1 fruit fly cellular context compared by ENCODE assay signal in the genomic region with DNA sequence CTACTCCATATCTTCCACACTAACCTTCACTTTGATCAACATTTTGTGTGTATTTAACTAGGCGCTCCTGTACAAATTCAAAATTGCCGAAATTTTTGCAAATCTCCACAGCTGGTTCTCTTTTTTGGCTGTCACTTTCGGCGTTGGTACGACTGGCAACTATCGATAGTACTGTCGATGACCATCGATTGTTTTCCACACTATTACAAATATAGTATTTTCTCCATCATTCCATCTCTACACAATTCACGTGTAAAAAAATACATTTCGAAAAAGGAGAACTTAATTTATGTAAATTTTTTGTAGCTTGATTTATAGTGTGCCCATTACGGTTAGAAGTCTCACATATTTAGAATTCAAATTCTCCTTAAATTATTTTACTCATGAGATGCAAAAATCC.
A peak's percentile ranks its signal among the peaks of the same experiment; 100 is the strongest.
TF ChIP-seq lines count a peak whose summit lies in the region.

A gene (minus strand): TSS at position 164 of the 400 bp plus-strand sequence.

TF ChIP-seq in whole organism, embryonic, 481 proteins besides CTCF, POLR2A, EP300 and RAD21 (continued from another document and continues in another):
- TF ChIP-seq CG6254 (GFP tag; optimal IDR thresholded peaks at IDR 0.05; lab: Kevin White, UChicago) (no peak), Tbp (GFP tag; optimal IDR thresholded peaks at IDR 0.05; lab: Kevin White, UChicago) (no peak), CG11456 (GFP tag; IDR thresholded peaks at IDR 0.05; lab: Robert Waterston, UW) (no peak), CrebB (tag; optimal IDR thresholded peaks at IDR 0.05; lab: Kevin White, UChicago) (no peak), caup (GFP tag; optimal IDR thresholded peaks at IDR 0.05; lab: Kevin White, UChicago; ENCODE audit: severe bottlenecking) (no peak), z (GFP tag; IDR thresholded peaks at IDR 0.05; lab: Robert Waterston, UW) (no peak), zen2 (GFP tag; IDR thresholded peaks at IDR 0.05; lab: Robert Waterston, UW; ENCODE audit: partially characterized antibody) (peak; percentile 81), sr (GFP tag; IDR thresholded peaks at IDR 0.05; lab: Robert Waterston, UW) (no peak), CG1647 (GFP tag; optimal IDR thresholded peaks at IDR 0.05; lab: Kevin White, UChicago) (no peak), Camta (GFP tag; optimal IDR thresholded peaks at IDR 0.05; lab: Kevin White, UChicago) (no peak), CG1529 (GFP tag; optimal IDR thresholded peaks at IDR 0.05; lab: Kevin White, UChicago) (no peak), CG3065 (GFP tag; optimal IDR thresholded peaks at IDR 0.05; lab: Kevin White, UChicago) (no peak), H15 (GFP tag; IDR thresholded peaks at IDR 0.05; lab: Robert Waterston, UW) (no peak), unpg (GFP tag; optimal IDR thresholded peaks at IDR 0.05; lab: Kevin White, UChicago) (no peak), H2.0 (GFP tag; IDR thresholded peaks at IDR 0.05; lab: Robert Waterston, UW) (no peak), CG11085 (GFP tag; IDR thresholded peaks at IDR 0.05; lab: Robert Waterston, UW) (no peak), en (GFP tag; optimal IDR thresholded peaks at IDR 0.05; lab: Kevin White, UChicago) (no peak), CG8765 (GFP tag; IDR thresholded peaks at IDR 0.05; lab: Robert Waterston, UW) (no peak), hkb (optimal IDR thresholded peaks at IDR 0.05; lab: Kevin White, UChicago) (no peak), hkb (GFP tag; IDR thresholded peaks at IDR 0.05; lab: Robert Waterston, UW) (no peak), CG12071 (GFP tag; optimal IDR thresholded peaks at IDR 0.05; lab: Kevin White, UChicago) (no peak), sim (GFP tag; IDR thresholded peaks at IDR 0.05; lab: Robert Waterston, UW) (no peak), CG17612 (GFP tag; IDR thresholded peaks at IDR 0.05; lab: Robert Waterston, UW) (no peak), CG15479 (GFP tag; optimal IDR thresholded peaks at IDR 0.05; lab: Kevin White, UChicago) (no peak), sens (GFP tag; lab: Kevin White, UChicago) (peak; percentile 83), tin (GFP tag; optimal IDR thresholded peaks at IDR 0.05; lab: Kevin White, UChicago) (no peak), CG12236 (GFP tag; optimal IDR thresholded peaks at IDR 0.05; lab: Kevin White, UChicago) (no peak), CG14965 (GFP tag; optimal IDR thresholded peaks at IDR 0.05; lab: Kevin White, UChicago; ENCODE audit: borderline replicate concordance) (no peak), yki (optimal IDR thresholded peaks at IDR 0.05; lab: Kevin White, UChicago) (no peak), CG4617 (GFP tag; optimal IDR thresholded peaks at IDR 0.05; lab: Kevin White, UChicago; ENCODE audit: borderline replicate concordance) (peak; percentile 29), CG10462 (GFP tag; optimal IDR thresholded peaks at IDR 0.05; lab: Kevin White, UChicago) (no peak), Spps (tag; optimal IDR thresholded peaks at IDR 0.05; lab: Kevin White, UChicago) (no peak), fu2 (GFP tag; optimal IDR thresholded peaks at IDR 0.05; lab: Kevin White, UChicago) (no peak), Hr51 (GFP tag; optimal IDR thresholded peaks at IDR 0.05; lab: Kevin White, UChicago) (no peak), cas (GFP tag; IDR thresholded peaks at IDR 0.05; lab: Robert Waterston, UW) (no peak), kah (GFP tag; optimal IDR thresholded peaks at IDR 0.05; lab: Kevin White, UChicago) (no peak), slbo (GFP tag; IDR thresholded peaks at IDR 0.05; lab: Robert Waterston, UW) (peak; percentile 42; the same call in 1 of the 2 replicates), CG8944 (GFP tag; optimal IDR thresholded peaks at IDR 0.05; lab: Kevin White, UChicago) (no peak), CG16779 (GFP tag; IDR thresholded peaks at IDR 0.05; lab: Robert Waterston, UW) (no peak), wek (GFP tag; optimal IDR thresholded peaks at IDR 0.05; lab: Kevin White, UChicago) (no peak), CG34422 (GFP tag; IDR thresholded peaks at IDR 0.05; lab: Robert Waterston, UW) (no peak; the same call in 2 of the 3 replicates), ac (GFP tag; optimal IDR thresholded peaks at IDR 0.05; lab: Kevin White, UChicago) (no peak), CG12155 (GFP tag; optimal IDR thresholded peaks at IDR 0.05; lab: Kevin White, UChicago) (no peak), dimm (GFP tag; IDR thresholded peaks at IDR 0.05; lab: Robert Waterston, UW) (no peak), Dref (GFP tag; IDR thresholded peaks at IDR 0.05; lab: Robert Waterston, UW) (peak; percentile 91), ci (GFP tag; IDR thresholded peaks at IDR 0.05; lab: Robert Waterston, UW) (no peak; the same call in 2 of the 3 replicates), CG1792 (GFP tag; optimal IDR thresholded peaks at IDR 0.05; lab: Kevin White, UChicago) (no peak), ken (GFP tag; IDR thresholded peaks at IDR 0.05; lab: Robert Waterston, UW) (no peak), pb (GFP tag; optimal IDR thresholded peaks at IDR 0.05; lab: Kevin White, UChicago) (no peak), CG18476 (GFP tag; optimal IDR thresholded peaks at IDR 0.05; lab: Kevin White, UChicago) (no peak), CG15073 (GFP tag; optimal IDR thresholded peaks at IDR 0.05; lab: Kevin White, UChicago) (no peak), D19A (tag; optimal IDR thresholded peaks at IDR 0.05; lab: Kevin White, UChicago) (peak; percentile 28), tna (GFP tag; IDR thresholded peaks at IDR 0.05; lab: Robert Waterston, UW; ENCODE audit: partially characterized antibody) (peak; percentile 69), ftz-f1 (GFP tag; optimal IDR thresholded peaks at IDR 0.05; lab: Kevin White, UChicago) (no peak), gsb (GFP tag; IDR thresholded peaks at IDR 0.05; lab: Robert Waterston, UW) (no peak), ATbp (GFP tag; optimal IDR thresholded peaks at IDR 0.05; lab: Kevin White, UChicago) (no peak), seq (GFP tag; IDR thresholded peaks at IDR 0.05; lab: Robert Waterston, UW) (no peak), bowl (GFP tag; IDR thresholded peaks at IDR 0.05; lab: Robert Waterston, UW) (no peak), dpn (GFP tag; optimal IDR thresholded peaks at IDR 0.05; lab: Kevin White, UChicago) (no peak), grn (GFP tag; optimal IDR thresholded peaks at IDR 0.05; lab: Kevin White, UChicago) (no peak), CG1832 (GFP tag; optimal IDR thresholded peaks at IDR 0.05; lab: Kevin White, UChicago) (no peak), br (optimal IDR thresholded peaks at IDR 0.05; lab: Kevin White, UChicago) (no peak), CG11504 (tag; optimal IDR thresholded peaks at IDR 0.05; lab: Kevin White, UChicago) (peak; percentile 12), Nf-YA (GFP tag; IDR thresholded peaks at IDR 0.05; lab: Robert Waterston, UW) (no peak), pita (GFP tag; optimal IDR thresholded peaks at IDR 0.05; lab: Kevin White, UChicago) (no peak), CG7271 (tag; optimal IDR thresholded peaks at IDR 0.05; lab: Kevin White, UChicago) (no peak), bab2 (GFP tag; optimal IDR thresholded peaks at IDR 0.05; lab: Kevin White, UChicago) (no peak), CG7745 (tag; optimal IDR thresholded peaks at IDR 0.05; lab: Kevin White, UChicago) (no peak), CG17385 (GFP tag; optimal IDR thresholded peaks at IDR 0.05; lab: Kevin White, UChicago) (no peak), tio (GFP tag; optimal IDR thresholded peaks at IDR 0.05; lab: Kevin White, UChicago) (no peak), CG6272 (GFP tag; IDR thresholded peaks at IDR 0.05; lab: Robert Waterston, UW) (no peak), CG13287 (GFP tag; IDR thresholded peaks at IDR 0.05; lab: Robert Waterston, UW; ENCODE audit: partially characterized antibody) (peak; percentile 95), CG12391 (tag; optimal IDR thresholded peaks at IDR 0.05; lab: Kevin White, UChicago) (peak; percentile 38), Stat92E (GFP tag; optimal IDR thresholded peaks at IDR 0.05; lab: Kevin White, UChicago) (no peak), Dp (GFP tag; optimal IDR thresholded peaks at IDR 0.05; lab: Kevin White, UChicago) (peak; percentile 70), CG7928 (GFP tag; optimal IDR thresholded peaks at IDR 0.05; lab: Kevin White, UChicago) (no peak), Ravus (GFP tag; IDR thresholded peaks at IDR 0.05; lab: Robert Waterston, UW) (no peak), psq (GFP tag; optimal IDR thresholded peaks at IDR 0.05; lab: Kevin White, UChicago) (no peak), NFAT (GFP tag; IDR thresholded peaks at IDR 0.05; lab: Robert Waterston, UW) (no peak), jing (GFP tag; optimal IDR thresholded peaks at IDR 0.05; lab: Kevin White, UChicago) (no peak), tx (GFP tag; optimal IDR thresholded peaks at IDR 0.05; lab: Kevin White, UChicago) (no peak), Fer3 (tag; optimal IDR thresholded peaks at IDR 0.05; lab: Kevin White, UChicago) (no peak), crc (GFP tag; optimal IDR thresholded peaks at IDR 0.05; lab: Kevin White, UChicago) (no peak), fd96Cb (tag; optimal IDR thresholded peaks at IDR 0.05; lab: Kevin White, UChicago) (no peak), Dip3 (GFP tag; optimal IDR thresholded peaks at IDR 0.05; lab: Kevin White, UChicago) (no peak), Bdp1 (GFP tag; optimal IDR thresholded peaks at IDR 0.05; lab: Kevin White, UChicago) (no peak), Gsc (GFP tag; IDR thresholded peaks at IDR 0.05; lab: Robert Waterston, UW) (no peak), kay (GFP tag; optimal IDR thresholded peaks at IDR 0.05; lab: Kevin White, UChicago) (no peak), dan (GFP tag; IDR thresholded peaks at IDR 0.05; lab: Robert Waterston, UW) (no peak), toy (GFP tag; IDR thresholded peaks at IDR 0.05; lab: Robert Waterston, UW) (no peak), pzg (GFP tag; optimal IDR thresholded peaks at IDR 0.05; lab: Kevin White, UChicago) (peak; percentile 83), CG42726 (GFP tag; IDR thresholded peaks at IDR 0.05; lab: Robert Waterston, UW; ENCODE audit: partially characterized antibody) (peak; percentile 92), CG12659 (GFP tag; optimal IDR thresholded peaks at IDR 0.05; lab: Kevin White, UChicago) (peak; percentile 71), Sox100B (GFP tag; optimal IDR thresholded peaks at IDR 0.05; lab: Kevin White, UChicago) (no peak), Oli (tag; optimal IDR thresholded peaks at IDR 0.05; lab: Kevin White, UChicago) (no peak), pfk (GFP tag; optimal IDR thresholded peaks at IDR 0.05; lab: Kevin White, UChicago) (no peak), CG13775 (GFP tag; optimal IDR thresholded peaks at IDR 0.05; lab: Kevin White, UChicago) (no peak), otp (GFP tag; IDR thresholded peaks at IDR 0.05; lab: Robert Waterston, UW) (no peak), CG4360 (GFP tag; IDR thresholded peaks at IDR 0.05; lab: Robert Waterston, UW) (no peak), cad (GFP tag; optimal IDR thresholded peaks at IDR 0.05; lab: Kevin White, UChicago) (no peak), CG1024 (GFP tag; IDR thresholded peaks at IDR 0.05; lab: Robert Waterston, UW) (no peak), Sry-δ (GFP tag; optimal IDR thresholded peaks at IDR 0.05; lab: Kevin White, UChicago) (peak; percentile 90), ato (GFP tag; IDR thresholded peaks at IDR 0.05; lab: Robert Waterston, UW; ENCODE audit: partially characterized antibody) (peak; percentile 70), Lpt (GFP tag; optimal IDR thresholded peaks at IDR 0.05; lab: Kevin White, UChicago) (no peak), wor (GFP tag; IDR thresholded peaks at IDR 0.05; lab: Robert Waterston, UW) (no peak), Hmx (GFP tag; optimal IDR thresholded peaks at IDR 0.05; lab: Kevin White, UChicago) (no peak), CG31224 (GFP tag; IDR thresholded peaks at IDR 0.05; lab: Robert Waterston, UW) (no peak), dmrt11E (tag; optimal IDR thresholded peaks at IDR 0.05; lab: Kevin White, UChicago) (no peak), cato (GFP tag; optimal IDR thresholded peaks at IDR 0.05; lab: Kevin White, UChicago; ENCODE audit: borderline replicate concordance) (no peak), CG17568 (GFP tag; optimal IDR thresholded peaks at IDR 0.05; lab: Kevin White, UChicago) (no peak), croc (GFP tag; conservative IDR thresholded peaks at IDR 0.05; lab: Robert Waterston, UW) (no peak), CG11560 (tag; IDR thresholded peaks at IDR 0.05; lab: Robert Waterston, UW) (no peak), hbn (GFP tag; IDR thresholded peaks at IDR 0.05; lab: Robert Waterston, UW; ENCODE audit: partially characterized antibody) (peak; percentile 90), D (optimal IDR thresholded peaks at IDR 0.05; lab: Kevin White, UChicago) (no peak), D (GFP tag; optimal IDR thresholded peaks at IDR 0.05; lab: Kevin White, UChicago) (no peak), HHEX (GFP tag; optimal IDR thresholded peaks at IDR 0.05; lab: Kevin White, UChicago) (no peak), CG5953 (GFP tag; IDR thresholded peaks at IDR 0.05; lab: Robert Waterston, UW) (no peak), CG9932 (GFP tag; IDR thresholded peaks at IDR 0.05; lab: Robert Waterston, UW) (peak; percentile 30; the same call in 1 of the 2 replicates), Med (GFP tag; lab: Kevin White, UChicago) (peak; percentile 71), ewg (GFP tag; optimal IDR thresholded peaks at IDR 0.05; lab: Kevin White, UChicago) (no peak), nau (GFP tag; optimal IDR thresholded peaks at IDR 0.05; lab: Kevin White, UChicago) (no peak), lola (GFP tag; optimal IDR thresholded peaks at IDR 0.05; lab: Kevin White, UChicago) (no peak), sug (tag; optimal IDR thresholded peaks at IDR 0.05; lab: Kevin White, UChicago) (peak; percentile 16), sob (GFP tag; IDR thresholded peaks at IDR 0.05; lab: Robert Waterston, UW) (no peak), nerfin-2 (GFP tag; IDR thresholded peaks at IDR 0.05; lab: Robert Waterston, UW; ENCODE audit: partially characterized antibody) (peak; percentile 66), CG14441 (GFP tag; IDR thresholded peaks at IDR 0.05; lab: Robert Waterston, UW) (no peak), Fer2 (tag; optimal IDR thresholded peaks at IDR 0.05; lab: Kevin White, UChicago) (no peak), CG9797 (GFP tag; optimal IDR thresholded peaks at IDR 0.05; lab: Kevin White, UChicago) (peak; percentile 76), Deaf1 (tag; optimal IDR thresholded peaks at IDR 0.05; lab: Kevin White, UChicago) (no peak), CG12219 (GFP tag; optimal IDR thresholded peaks at IDR 0.05; lab: Kevin White, UChicago) (no peak), Lhr (GFP tag; optimal IDR thresholded peaks at IDR 0.05; lab: Kevin White, UChicago) (peak; percentile 53), CG31365 (tag; optimal IDR thresholded peaks at IDR 0.05; lab: Kevin White, UChicago) (no peak), vnd (GFP tag; IDR thresholded peaks at IDR 0.05; lab: Robert Waterston, UW; ENCODE audit: partially characterized antibody) (peak; percentile 75), Opbp (GFP tag; IDR thresholded peaks at IDR 0.05; lab: Robert Waterston, UW; ENCODE audit: partially characterized antibody) (peak; percentile 91)
